Fruit fly (Drosophila melanogaster) whole organism, embryonic: ENCODE results near the gene inaE.

Source experiments
- Bdp1 ChIP-seq: fragments of 200-800 bp; sonication (Bioruptor generic); optimal IDR thresholded peaks from 3 replicates; lab custom pipeline; 2016; ENCODE audit warnings: missing biosample characterization, missing genetic modification characterization
- CG10147 ChIP-seq: fragments of 200-800 bp; sonication (Bioruptor generic); optimal IDR thresholded peaks from 2 replicates; lab custom pipeline; 2019; ENCODE audit warnings: missing biosample characterization, mild to moderate bottlenecking, missing genetic modification characterization, moderate library complexity
- CG10267 ChIP-seq: fragments of 200-800 bp; sonication (Bioruptor generic); optimal IDR thresholded peaks from 2 replicates; lab custom pipeline; 2018; ENCODE audit warnings: missing biosample characterization, mild to moderate bottlenecking, missing genetic modification characterization, moderate library complexity
- CG10366 ChIP-seq: fragments of 200-800 bp; sonication (Bioruptor generic); IDR thresholded peaks from 2 replicates; pipeline ENCODE4 v1.3.6; 2022; ENCODE audit warnings: missing biosample characterization, missing genetic modification characterization
- CG10462 ChIP-seq: fragments of 200-800 bp; sonication (Bioruptor generic); optimal IDR thresholded peaks from 2 replicates; lab custom pipeline; 2016; ENCODE audit warnings: missing biosample characterization, missing genetic modification characterization
- CG11398 ChIP-seq: fragments of 200-800 bp; sonication (Bioruptor generic); optimal IDR thresholded peaks from 2 replicates; lab custom pipeline; 2016; ENCODE audit warnings: missing biosample characterization, missing genetic modification characterization
- CG11456 ChIP-seq: fragments of 200-800 bp; sonication (Bioruptor generic); IDR thresholded peaks from 3 replicates; pipeline ENCODE4 v1.3.6; 2022; ENCODE audit warnings: missing biosample characterization, missing genetic modification characterization
- CG12391 ChIP-seq: fragments of 200-800 bp; sonication (Bioruptor generic); optimal IDR thresholded peaks from 3 replicates; lab custom pipeline; 2018; ENCODE audit warnings: missing biosample characterization, mild to moderate bottlenecking, missing genetic modification characterization, moderate library complexity
- CG13123 ChIP-seq: fragments of 200-800 bp; sonication (Bioruptor generic); optimal IDR thresholded peaks from 2 replicates; lab custom pipeline; 2016; ENCODE audit warnings: missing biosample characterization, missing genetic modification characterization
- CG17802 ChIP-seq: fragments of 200-800 bp; sonication (Bioruptor generic); optimal IDR thresholded peaks from 2 replicates; lab custom pipeline; 2018; ENCODE audit warnings: missing biosample characterization, mild to moderate bottlenecking, missing genetic modification characterization, moderate library complexity
- CG33557 ChIP-seq: fragments of 200-800 bp; sonication (Bioruptor generic); optimal IDR thresholded peaks from 2 replicates; lab custom pipeline; 2019; ENCODE audit warnings: missing biosample characterization, mild to moderate bottlenecking, missing genetic modification characterization, moderate library complexity
- CG42726 ChIP-seq: fragments of 200-800 bp; sonication (Bioruptor generic); IDR thresholded peaks from 2 replicates; pipeline ENCODE4 v1.3.6; 2022; ENCODE audit warnings: missing biosample characterization, missing genetic modification characterization; ENCODE audit not compliant: partially characterized antibody
- CG6654 ChIP-seq: fragments of 200-800 bp; sonication (Bioruptor generic); optimal IDR thresholded peaks from 2 replicates; lab custom pipeline; 2017; ENCODE audit warnings: missing biosample characterization, mild to moderate bottlenecking, missing genetic modification characterization
- CG7745 ChIP-seq: fragments of 200-800 bp; sonication (Bioruptor generic); optimal IDR thresholded peaks from 2 replicates; lab custom pipeline; 2018; ENCODE audit warnings: missing biosample characterization, mild to moderate bottlenecking, missing genetic modification characterization, moderate library complexity
- CG7786 ChIP-seq: fragments of 200-800 bp; sonication (Bioruptor generic); optimal IDR thresholded peaks from 2 replicates; lab custom pipeline; 2016; ENCODE audit warnings: missing biosample characterization, missing genetic modification characterization
- CG8290 ChIP-seq, 3 experiments: fragments of 200-800 bp; sonication (Bioruptor generic); optimal IDR thresholded peaks; 2 replicates each; lab custom pipeline; 2016 to 2019; ENCODE audit warnings: missing biosample characterization in 3 of 3, missing genetic modification characterization in 3 of 3, mild to moderate bottlenecking in 2 of 3, moderate library complexity in 1 of 3
- CG8478 ChIP-seq: fragments of >200 bp; optimal IDR thresholded peaks from 2 replicates; lab custom pipeline; 2018
- CTCF ChIP-seq: fragments of 200-800 bp; sonication (Bioruptor generic); optimal IDR thresholded peaks from 2 replicates; lab custom pipeline; 2017; ENCODE audit warnings: missing biosample characterization, mild to moderate bottlenecking, missing genetic modification characterization, moderate library complexity
- Chrac-16 ChIP-seq: fragments of 200-800 bp; sonication (Bioruptor generic); optimal IDR thresholded peaks from 3 replicates; lab custom pipeline; 2016; ENCODE audit warnings: missing biosample characterization, missing genetic modification characterization
- Dad ChIP-seq: fragments of 200-800 bp; sonication (Bioruptor generic); optimal IDR thresholded peaks from 3 replicates; lab custom pipeline; 2016; ENCODE audit warnings: missing biosample characterization, missing genetic modification characterization
- Deaf1 ChIP-seq: fragments of 200-800 bp; optimal IDR thresholded peaks from 3 replicates; lab custom pipeline; 2019; ENCODE audit warnings: missing biosample characterization, mild to moderate bottlenecking, missing genetic modification characterization, moderate library complexity
- Dip2 ChIP-seq: fragments of 200-800 bp; sonication (Bioruptor generic); IDR thresholded peaks from 2 replicates; pipeline ENCODE4 v1.3.6; 2022; ENCODE audit warnings: missing biosample characterization, missing genetic modification characterization
- GATAe ChIP-seq: fragments of 200-800 bp; sonication (Bioruptor generic); conservative IDR thresholded peaks from 2 replicates; pipeline ENCODE4 v1.3.6; 2022; ENCODE audit warnings: missing biosample characterization, missing genetic modification characterization
- HLH3B ChIP-seq: fragments of 200-800 bp; sonication (Bioruptor generic); IDR thresholded peaks from 2 replicates; pipeline ENCODE4 v1.3.6; 2022; ENCODE audit warnings: missing biosample characterization, missing genetic modification characterization
- Meics ChIP-seq: fragments of 200-800 bp; sonication (Bioruptor generic); optimal IDR thresholded peaks from 2 replicates; lab custom pipeline; 2017; ENCODE audit warnings: missing biosample characterization, mild to moderate bottlenecking, missing genetic modification characterization
- NC2β ChIP-seq: fragments of 200-800 bp; sonication (Bioruptor generic); optimal IDR thresholded peaks from 2 replicates; lab custom pipeline; 2016; ENCODE audit warnings: missing biosample characterization, missing genetic modification characterization
- Nf-YA ChIP-seq: fragments of 200-800 bp; sonication (Bioruptor generic); IDR thresholded peaks from 2 replicates; pipeline ENCODE4 v1.3.6; 2022; ENCODE audit warnings: missing biosample characterization, missing genetic modification characterization
- Oli ChIP-seq: fragments of 200-800 bp; sonication (Bioruptor generic); optimal IDR thresholded peaks from 2 replicates; lab custom pipeline; 2018; ENCODE audit warnings: missing biosample characterization, mild to moderate bottlenecking, missing genetic modification characterization, moderate library complexity
- Opbp ChIP-seq: fragments of 200-800 bp; sonication (Bioruptor generic); IDR thresholded peaks from 3 replicates; pipeline ENCODE4 v1.3.6; 2022; ENCODE audit warnings: missing biosample characterization, missing genetic modification characterization; ENCODE audit not compliant: partially characterized antibody
- Poxn ChIP-seq: fragments of 200-800 bp; sonication (Bioruptor generic); IDR thresholded peaks from 2 replicates; pipeline ENCODE4 v1.3.6; 2022; ENCODE audit warnings: missing biosample characterization, missing genetic modification characterization
- Ptx1 ChIP-seq: fragments of 200-800 bp; sonication (Bioruptor generic); IDR thresholded peaks from 2 replicates; pipeline ENCODE4 v1.3.6; 2022; ENCODE audit warnings: missing biosample characterization, missing genetic modification characterization
- Ssrp ChIP-seq: fragments of 200-800 bp; sonication (Bioruptor generic); optimal IDR thresholded peaks from 2 replicates; lab custom pipeline; 2018; ENCODE audit warnings: missing biosample characterization, mild to moderate bottlenecking, missing genetic modification characterization, moderate library complexity
- Taf1 ChIP-seq: fragments of 200-800 bp; sonication (Bioruptor generic); IDR thresholded peaks from 2 replicates; pipeline ENCODE4 v1.3.6; 2022; ENCODE audit warnings: missing biosample characterization, missing genetic modification characterization
- ato ChIP-seq: fragments of 200-800 bp; sonication (Bioruptor generic); IDR thresholded peaks from 2 replicates; pipeline ENCODE4 v1.3.6; 2022; ENCODE audit warnings: missing biosample characterization, missing genetic modification characterization; ENCODE audit not compliant: partially characterized antibody
- btn ChIP-seq: fragments of 200-800 bp; sonication (Bioruptor generic); optimal IDR thresholded peaks from 2 replicates; lab custom pipeline; 2016; ENCODE audit warnings: missing biosample characterization, missing genetic modification characterization
- cg ChIP-seq: fragments of 200-800 bp; sonication (Bioruptor generic); optimal IDR thresholded peaks from 3 replicates; lab custom pipeline; 2019; ENCODE audit warnings: missing biosample characterization, mild to moderate bottlenecking, missing genetic modification characterization, moderate library complexity
- crc ChIP-seq: fragments of 200-800 bp; sonication (Bioruptor generic); optimal IDR thresholded peaks from 2 replicates; lab custom pipeline; 2016; ENCODE audit warnings: missing biosample characterization, missing genetic modification characterization
- dati ChIP-seq: fragments of 200-800 bp; sonication (Bioruptor generic); IDR thresholded peaks from 2 replicates; pipeline ENCODE4 v1.3.6; 2022; ENCODE audit warnings: missing biosample characterization, missing genetic modification characterization
- dm ChIP-seq: fragments of 200-800 bp; sonication (Bioruptor generic); optimal IDR thresholded peaks from 3 replicates; lab custom pipeline; 2016; ENCODE audit warnings: missing biosample characterization, missing genetic modification characterization
- esg ChIP-seq: fragments of 200-800 bp; sonication (Bioruptor generic); conservative IDR thresholded peaks from 2 replicates; pipeline ENCODE4 v1.3.6; 2022; ENCODE audit warnings: missing biosample characterization, missing genetic modification characterization
- gcm2 ChIP-seq: fragments of 200-800 bp; sonication (Bioruptor generic); optimal IDR thresholded peaks from 2 replicates; lab custom pipeline; 2016; ENCODE audit warnings: missing biosample characterization, missing genetic modification characterization
- gem ChIP-seq: fragments of 200-800 bp; sonication (Bioruptor generic); optimal IDR thresholded peaks from 2 replicates; lab custom pipeline; 2019; ENCODE audit warnings: missing biosample characterization, mild to moderate bottlenecking, missing genetic modification characterization, moderate library complexity
- hb ChIP-seq: fragments of 200-800 bp; sonication (Bioruptor generic); IDR thresholded peaks from 3 replicates; pipeline ENCODE4 v1.3.6; 2022; ENCODE audit warnings: missing biosample characterization, missing genetic modification characterization; ENCODE audit not compliant: partially characterized antibody
- mld ChIP-seq: fragments of 200-800 bp; sonication (Bioruptor generic); IDR thresholded peaks from 3 replicates; pipeline ENCODE4 v1.3.6; 2022; ENCODE audit warnings: missing biosample characterization, missing genetic modification characterization; ENCODE audit not compliant: partially characterized antibody
- org-1 ChIP-seq: fragments of 200-800 bp; sonication (Bioruptor generic); optimal IDR thresholded peaks from 2 replicates; lab custom pipeline; 2017; ENCODE audit warnings: missing biosample characterization, missing genetic modification characterization
- otp ChIP-seq: fragments of 200-800 bp; sonication (Bioruptor generic); IDR thresholded peaks from 3 replicates; pipeline ENCODE4, ENCODE4 v1.3.6; 2022; ENCODE audit warnings: missing biosample characterization, missing genetic modification characterization
- psq ChIP-seq: fragments of 200-800 bp; sonication (Bioruptor generic); optimal IDR thresholded peaks from 2 replicates; lab custom pipeline; 2017; ENCODE audit warnings: missing biosample characterization, missing genetic modification characterization
- rib ChIP-seq: fragments of 200-800 bp; sonication (Bioruptor generic); IDR thresholded peaks from 2 replicates; pipeline ENCODE4 v1.3.6; 2022; ENCODE audit warnings: missing biosample characterization, missing genetic modification characterization
- sr ChIP-seq: fragments of 200-800 bp; sonication (Bioruptor generic); IDR thresholded peaks from 3 replicates; pipeline ENCODE4 v1.3.6; 2022; ENCODE audit warnings: missing biosample characterization, missing genetic modification characterization
- sug ChIP-seq: fragments of 200-800 bp; optimal IDR thresholded peaks from 2 replicates; lab custom pipeline; 2019; ENCODE audit warnings: missing biosample characterization, mild to moderate bottlenecking, missing genetic modification characterization, moderate library complexity
- tap ChIP-seq: fragments of 200-800 bp; optimal IDR thresholded peaks from 3 replicates; lab custom pipeline; 2019; ENCODE audit warnings: missing biosample characterization, mild to moderate bottlenecking, missing genetic modification characterization, moderate library complexity
- zen2 ChIP-seq: fragments of 200-800 bp; sonication (Bioruptor generic); IDR thresholded peaks from 3 replicates; pipeline ENCODE4 v1.3.6; 2022; ENCODE audit warnings: missing biosample characterization, missing genetic modification characterization; ENCODE audit not compliant: partially characterized antibody

Gene inaE

dm6 chrX:13838892-13839291 lies 55.4 kb downstream of the inaE start (continued):
- TF ChIP-seq Meics (GFP tag; lab: Kevin White, UChicago) (peak; percentile 57), sug (tag; lab: Kevin White, UChicago) (no peak), gem (tag; lab: Kevin White, UChicago) (peak; percentile 82), Taf1 (GFP tag; lab: Robert Waterston, UW) (0 out of 2 replicates have a peak, but pooled peaks have one; percentile 32), CG6654 (GFP tag; lab: Kevin White, UChicago) (peak; percentile 49), Oli (tag; lab: Kevin White, UChicago) (peak; percentile 81), Ptx1 (peak; percentile 84), btn (GFP tag; lab: Kevin White, UChicago) (peak; percentile 52), Poxn (GFP tag; lab: Robert Waterston, UW) (no peak), Ssrp (tag; lab: Kevin White, UChicago) (peak; percentile 74), Deaf1 (tag; lab: Kevin White, UChicago) (peak; percentile 12), otp (0 out of 3 replicates have a peak, but pooled peaks have one; percentile 44), sr (GFP tag; lab: Robert Waterston, UW) (peak; percentile 63; the same call in 2 of the 3 replicates), Nf-YA (GFP tag; lab: Robert Waterston, UW) (peak; percentile 73), CG7745 (no peak), Dip2 (no peak), ato (GFP tag; lab: Robert Waterston, UW) (no peak), CG10147 (GFP tag; lab: Kevin White, UChicago) (peak; percentile 39), CG10462 (peak; percentile 26), dm (GFP tag; lab: Kevin White, UChicago) (no peak), mld (GFP tag; lab: Robert Waterston, UW) (no peak), CG8478 (lab: Kevin White, UChicago) (no peak), esg (GFP tag; lab: Robert Waterston, UW) (peak; percentile 63), crc (GFP tag; lab: Kevin White, UChicago) (peak; percentile 59), GATAe (no peak), rib (GFP tag; lab: Robert Waterston, UW) (no peak), psq (GFP tag; lab: Kevin White, UChicago) (no peak), CG8290 (GFP tag; optimal IDR thresholded peaks at IDR 0.05; lab: Kevin White, UChicago) (no peak), CG8290 (tag; optimal IDR thresholded peaks at IDR 0.05; lab: Kevin White, UChicago) (peak in 1 of 2 experiments; percentile 82), tap (tag; lab: Kevin White, UChicago) (peak; percentile 30), dati (GFP tag; lab: Robert Waterston, UW) (peak; percentile 69), CG7786 (peak; percentile 84), NC2β (GFP tag; lab: Kevin White, UChicago) (peak; percentile 61), hb (no peak), CG12391 (peak; percentile 78), Dad (GFP tag; lab: Kevin White, UChicago) (peak; percentile 48), HLH3B (GFP tag; lab: Robert Waterston, UW) (peak; percentile 68), org-1 (GFP tag; lab: Kevin White, UChicago) (peak; percentile 61), CG33557 (GFP tag; lab: Kevin White, UChicago) (no peak), CG11456 (GFP tag; lab: Robert Waterston, UW) (peak; percentile 54; the same call in 1 of the 3 replicates), cg (GFP tag; lab: Kevin White, UChicago) (no peak), CG10267 (peak; percentile 51), CG42726 (GFP tag; lab: Robert Waterston, UW) (no peak), CTCF (GFP tag; lab: Kevin White, UChicago) (peak; percentile 12), CG11398 (no peak), CG13123 (GFP tag; lab: Kevin White, UChicago) (peak; percentile 34), Chrac-16 (peak; percentile 66), CG17802 (peak; percentile 31), Bdp1 (GFP tag; lab: Kevin White, UChicago) (no peak), CG10366 (peak; percentile 74), gcm2 (GFP tag; lab: Kevin White, UChicago) (peak; percentile 53), Opbp (GFP tag; lab: Robert Waterston, UW) (no peak), zen2 (no peak)
